Worm (Caenorhabditis elegans) whole organism, L4 larva: ENCODE data around the gene ugt-22.

Source experiments
- F10B5.3 ChIP-seq: sonication (generic microtip); optimal IDR thresholded peaks from 2 replicates; lab custom pipeline; 2016; ENCODE audit warnings: mild to moderate bottlenecking, missing genetic modification characterization, missing compliant biosample characterization
- F26F4.8 ChIP-seq: fragments of 200-800 bp; sonication (Bioruptor generic); conservative IDR thresholded peaks from 2 replicates; pipeline ENCODE4 v1.3.6; 2022; ENCODE audit warnings: missing genetic modification characterization, missing compliant biosample characterization
- ZK337.2 ChIP-seq: fragments of 200-800 bp; sonication (Bioruptor generic); IDR thresholded peaks from 2 replicates; pipeline ENCODE4 v1.3.6; 2022; ENCODE audit warnings: missing genetic modification reagents, missing genetic modification characterization, missing compliant biosample characterization
- aha-1 ChIP-seq: fragments of 150-350 bp; peaks from one replicate; lab custom pipeline; 2014; ENCODE audit warnings: missing biosample characterization, missing genetic modification characterization
- lin-1 ChIP-seq: fragments of 200-800 bp; sonication (Bioruptor generic); IDR thresholded peaks from 2 replicates; pipeline ENCODE4 v1.3.6; 2022; ENCODE audit warnings: missing genetic modification reagents, missing genetic modification characterization, missing compliant biosample characterization
- mdl-1 ChIP-seq, 2 experiments: fragments of 150-350 bp in 1 of 2; sonication (generic microtip) in 1 of 2; optimal IDR thresholded peaks; 2 replicates each; lab custom pipeline; 2014 to 2017; ENCODE audit warnings: missing biosample characterization in 2 of 2, missing genetic modification characterization in 2 of 2
- nhr-10 ChIP-seq: fragments of 150-350 bp; optimal IDR thresholded peaks from 2 replicates; lab custom pipeline; 2014; ENCODE audit warnings: missing biosample characterization, missing genetic modification characterization
- nhr-25 ChIP-seq: sonication (generic microtip); optimal IDR thresholded peaks from 2 replicates; lab custom pipeline; 2017; ENCODE audit warnings: missing genetic modification characterization, mild to moderate bottlenecking, missing compliant biosample characterization, antibody characterized with exemption, moderate library complexity, borderline replicate concordance; ENCODE audit not compliant: insufficient read depth
- nhr-6 ChIP-seq: fragments of 150-350 bp; optimal IDR thresholded peaks from 2 replicates; lab custom pipeline; 2014; ENCODE audit warnings: missing biosample characterization, missing genetic modification characterization
- nhr-76 ChIP-seq: fragments of 150-350 bp; optimal IDR thresholded peaks from 2 replicates; lab custom pipeline; 2014; ENCODE audit warnings: missing biosample characterization, missing genetic modification characterization
- sdz-12 ChIP-seq: fragments of 200-800 bp; sonication (Bioruptor generic); optimal IDR thresholded peaks from 2 replicates; lab custom pipeline; 2018; ENCODE audit warnings: mild to moderate bottlenecking, missing genetic modification characterization, missing compliant biosample characterization
- skn-1 ChIP-seq: fragments of 150-350 bp; optimal IDR thresholded peaks from 2 replicates; lab custom pipeline; 2014; ENCODE audit warnings: missing biosample characterization, missing genetic modification characterization
- unc-130 ChIP-seq: sonication (generic microtip); optimal IDR thresholded peaks from 2 replicates; lab custom pipeline; 2016; ENCODE audit warnings: missing genetic modification reagents, missing genetic modification characterization, missing compliant biosample characterization
- unc-62 ChIP-seq, 3 experiments: fragments of 150-350 bp in 1 of 3; sonication (generic microtip); optimal IDR thresholded peaks in 2 of 3; peaks in 1 of 3; 1 replicate in 1 of 3; 2 replicates in 2 of 3; lab custom pipeline; 2014 to 2017; ENCODE audit warnings: missing biosample characterization in 3 of 3, missing genetic modification characterization in 3 of 3, missing genetic modification reagents in 3 of 3, missing genotype in 1 of 3

DNA sequence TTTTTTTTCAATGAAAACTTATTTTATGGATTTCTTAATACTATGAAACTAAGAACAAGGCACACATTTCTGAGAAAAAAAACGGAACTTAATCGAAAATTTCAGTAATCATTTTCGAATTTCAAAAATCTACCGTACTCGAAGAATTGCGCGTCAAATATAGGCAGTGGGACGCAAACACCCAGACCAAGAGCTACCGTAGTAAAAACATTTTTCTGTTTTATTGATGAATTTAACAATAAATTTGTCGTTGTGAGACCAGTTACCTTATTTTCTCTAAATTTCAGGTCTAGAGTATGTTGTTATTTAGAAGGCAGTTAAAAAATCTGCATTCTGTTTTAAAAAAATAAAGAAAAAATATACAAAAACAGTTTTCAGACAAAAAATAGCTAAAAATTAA is 48.6 kb downstream of the ugt-22 start:
- no peak for TF ChIP-seq lin-1 (GFP tag; lab: Robert Waterston, UW)
- TF ChIP-seq skn-1 (tag; lab: Kevin White, UChicago): no peak
- no peak for TF ChIP-seq F10B5.3 (tag; lab: Kevin White, UChicago)
- no peak for TF ChIP-seq aha-1 (tag; lab: Kevin White, UChicago)
- TF ChIP-seq unc-130 (GFP tag; lab: Kevin White, UChicago): no peak
- no peak for TF ChIP-seq unc-62 (GFP tag; optimal IDR thresholded peaks at IDR 0.05 in 1 of 2; lab: Kevin White, UChicago)
- TF ChIP-seq unc-62 (tag; optimal IDR thresholded peaks at IDR 0.05; lab: Kevin White, UChicago): no peak
- no peak for TF ChIP-seq nhr-76
- TF ChIP-seq nhr-10 (tag; lab: Kevin White, UChicago): no peak
- TF ChIP-seq mdl-1 (tag; optimal IDR thresholded peaks at IDR 0.05; lab: Kevin White, UChicago): no peak
- TF ChIP-seq nhr-25 (tag; lab: Kevin White, UChicago): no peak
- no peak for TF ChIP-seq ZK337.2 (GFP tag; lab: Robert Waterston, UW)
- TF ChIP-seq sdz-12 (GFP tag; lab: Kevin White, UChicago): no peak
- TF ChIP-seq F26F4.8 (GFP tag; lab: Robert Waterston, UW): no peak
- no peak for TF ChIP-seq nhr-6 (tag; lab: Kevin White, UChicago)
